Fruit fly (Drosophila melanogaster) whole organism, embryonic: ENCODE measurements around the gene Prp18.

Experiments used
- Adf1 ChIP-seq: fragments of 200-800 bp; sonication (Bioruptor generic); IDR thresholded peaks from 2 replicates; pipeline ENCODE4 v1.3.6; 2022; ENCODE audit warnings: missing biosample characterization, missing genetic modification characterization
- Awh ChIP-seq: fragments of 200-800 bp; sonication (Bioruptor generic); IDR thresholded peaks from 2 replicates; pipeline ENCODE4, ENCODE4 v1.3.6; 2022; ENCODE audit warnings: missing biosample characterization, missing genetic modification characterization
- BtbVII ChIP-seq: fragments of 200-800 bp; sonication (Bioruptor generic); optimal IDR thresholded peaks from 3 replicates; lab custom pipeline; 2017; ENCODE audit warnings: missing biosample characterization, mild to moderate bottlenecking, missing genetic modification characterization
- CG10565 ChIP-seq: fragments of 200-800 bp; sonication (Bioruptor generic); optimal IDR thresholded peaks from 3 replicates; lab custom pipeline; 2016; ENCODE audit warnings: missing biosample characterization, mild to moderate bottlenecking, missing genetic modification characterization
- CG12942 ChIP-seq: fragments of 200-800 bp; sonication (Bioruptor generic); optimal IDR thresholded peaks from 3 replicates; lab custom pipeline; 2016; ENCODE audit warnings: missing biosample characterization, missing genetic modification characterization
- CG17829 ChIP-seq: fragments of 200-800 bp; optimal IDR thresholded peaks from 2 replicates; lab custom pipeline; 2019; ENCODE audit warnings: missing biosample characterization, mild to moderate bottlenecking, missing genetic modification characterization, moderate library complexity
- CG2129 ChIP-seq: fragments of 200-800 bp; sonication (Bioruptor generic); IDR thresholded peaks from 2 replicates; pipeline ENCODE4 v1.3.6; 2022; ENCODE audit warnings: missing biosample characterization, missing genetic modification characterization; ENCODE audit not compliant: partially characterized antibody
- CG30020 ChIP-seq: fragments of 200-800 bp; optimal IDR thresholded peaks from 2 replicates; lab custom pipeline; 2019; ENCODE audit warnings: missing biosample characterization, mild to moderate bottlenecking, missing genetic modification characterization, moderate library complexity
- CG31441 ChIP-seq: fragments of 200-800 bp; sonication (Bioruptor generic); IDR thresholded peaks from 2 replicates; pipeline ENCODE4 v1.3.6; 2022; ENCODE audit warnings: missing biosample characterization, missing genetic modification characterization
- CG3281 ChIP-seq: fragments of 200-800 bp; sonication (Bioruptor generic); optimal IDR thresholded peaks from 3 replicates; lab custom pipeline; 2017; ENCODE audit warnings: missing biosample characterization, mild to moderate bottlenecking, missing genetic modification characterization
- CG3407 ChIP-seq: fragments of 200-800 bp; sonication (Bioruptor generic); optimal IDR thresholded peaks from 2 replicates; lab custom pipeline; 2018; ENCODE audit warnings: missing biosample characterization, mild to moderate bottlenecking, missing genetic modification characterization
- CG4282 ChIP-seq: fragments of 200-800 bp; sonication (Bioruptor generic); optimal IDR thresholded peaks from 2 replicates; lab custom pipeline; 2016; ENCODE audit warnings: missing biosample characterization, missing genetic modification characterization
- CG4854 ChIP-seq: fragments of 200-800 bp; sonication (Bioruptor generic); optimal IDR thresholded peaks from 2 replicates; lab custom pipeline; 2016; ENCODE audit warnings: missing biosample characterization, missing genetic modification characterization, inconsistent platforms
- CG5245 ChIP-seq: fragments of 200-800 bp; sonication (Bioruptor generic); optimal IDR thresholded peaks from 3 replicates; lab custom pipeline; 2016; ENCODE audit warnings: missing biosample characterization, missing genetic modification characterization
- CG6813 ChIP-seq: fragments of 200-800 bp; sonication (Bioruptor generic); optimal IDR thresholded peaks from 2 replicates; lab custom pipeline; 2017; ENCODE audit warnings: missing biosample characterization, missing genetic modification characterization, mild to moderate bottlenecking, moderate library complexity, missing genetic modification reagents
- CG7786 ChIP-seq: fragments of 200-800 bp; sonication (Bioruptor generic); optimal IDR thresholded peaks from 2 replicates; lab custom pipeline; 2016; ENCODE audit warnings: missing biosample characterization, missing genetic modification characterization
- CG8359 ChIP-seq: fragments of 200-800 bp; sonication (Bioruptor generic); optimal IDR thresholded peaks from 2 replicates; lab custom pipeline; 2017; ENCODE audit warnings: missing biosample characterization, mild to moderate bottlenecking, missing genetic modification characterization, borderline replicate concordance
- Dad ChIP-seq: fragments of 200-800 bp; sonication (Bioruptor generic); optimal IDR thresholded peaks from 3 replicates; lab custom pipeline; 2016; ENCODE audit warnings: missing biosample characterization, missing genetic modification characterization
- Doc2 ChIP-seq: fragments of 200-800 bp; sonication (Bioruptor generic); IDR thresholded peaks from 2 replicates; pipeline ENCODE4 v1.3.6; 2022; ENCODE audit warnings: missing biosample characterization, missing genetic modification characterization
- Drgx ChIP-seq: fragments of 200-800 bp; sonication (Bioruptor generic); IDR thresholded peaks from 2 replicates; pipeline ENCODE4 v1.3.6; 2022; ENCODE audit warnings: missing biosample characterization, missing genetic modification characterization
- Hey ChIP-seq: fragments of 200-800 bp; sonication (Bioruptor generic); optimal IDR thresholded peaks from 3 replicates; lab custom pipeline; 2018; ENCODE audit warnings: missing biosample characterization, mild to moderate bottlenecking, missing genetic modification characterization
- Lhr ChIP-seq: fragments of 200-800 bp; sonication (Bioruptor generic); optimal IDR thresholded peaks from 3 replicates; lab custom pipeline; 2017; ENCODE audit warnings: mild to moderate bottlenecking, missing biosample characterization, missing genetic modification reagents, missing genetic modification characterization
- Lim3 ChIP-seq: fragments of 200-800 bp; sonication (Bioruptor generic); IDR thresholded peaks from 2 replicates; pipeline ENCODE4 v1.3.6; 2022; ENCODE audit warnings: missing biosample characterization, missing genetic modification characterization
- Lpt ChIP-seq: fragments of >200 bp; optimal IDR thresholded peaks from 2 replicates; lab custom pipeline; 2018; ENCODE audit warnings: missing biosample characterization, missing genetic modification characterization
- Myb ChIP-seq: fragments of 200-800 bp; sonication (Bioruptor generic); optimal IDR thresholded peaks from 2 replicates; lab custom pipeline; 2016; ENCODE audit warnings: missing biosample characterization, missing genetic modification characterization
- NC2β ChIP-seq: fragments of 200-800 bp; sonication (Bioruptor generic); optimal IDR thresholded peaks from 2 replicates; lab custom pipeline; 2016; ENCODE audit warnings: missing biosample characterization, missing genetic modification characterization
- Ravus ChIP-seq: fragments of 200-800 bp; sonication (Bioruptor generic); IDR thresholded peaks from 2 replicates; pipeline ENCODE4 v1.3.6; 2022; ENCODE audit warnings: missing biosample characterization, missing genetic modification characterization
- Spps ChIP-seq: fragments of 200-800 bp; sonication (Bioruptor generic); optimal IDR thresholded peaks from 2 replicates; lab custom pipeline; 2018; ENCODE audit warnings: missing biosample characterization, mild to moderate bottlenecking, missing genetic modification characterization
- Xbp1 ChIP-seq: fragments of 200-800 bp; sonication (Bioruptor generic); optimal IDR thresholded peaks from 3 replicates; lab custom pipeline; 2016; ENCODE audit warnings: missing biosample characterization, mild to moderate bottlenecking, missing genetic modification characterization
- abd-A ChIP-seq: fragments of 200-800 bp; sonication (Bioruptor generic); optimal IDR thresholded peaks from 3 replicates; lab custom pipeline; 2019; ENCODE audit warnings: missing biosample characterization, mild to moderate bottlenecking, missing genetic modification characterization, moderate library complexity
- al ChIP-seq: fragments of 200-800 bp; sonication (Bioruptor generic); IDR thresholded peaks from 2 replicates; pipeline ENCODE4 v1.3.6; 2022; ENCODE audit warnings: missing biosample characterization, missing genetic modification characterization
- ase ChIP-seq: fragments of 200-800 bp; sonication (Bioruptor generic); IDR thresholded peaks from 3 replicates; pipeline ENCODE4 v1.3.6; 2022; ENCODE audit warnings: missing biosample characterization, missing genetic modification characterization
- bab2 ChIP-seq: fragments of 200-800 bp; sonication (Bioruptor generic); optimal IDR thresholded peaks from 2 replicates; lab custom pipeline; 2016; ENCODE audit warnings: missing biosample characterization, missing genetic modification characterization
- chm ChIP-seq: fragments of 200-800 bp; sonication (Bioruptor generic); IDR thresholded peaks from 2 replicates; pipeline ENCODE4 v1.3.6; 2022; ENCODE audit warnings: missing biosample characterization, missing genetic modification characterization
- chn ChIP-seq: fragments of 200-800 bp; sonication (Bioruptor generic); optimal IDR thresholded peaks from 2 replicates; lab custom pipeline; 2016; ENCODE audit warnings: missing biosample characterization, missing genetic modification characterization
- dmrt99B ChIP-seq: fragments of 200-800 bp; sonication (Bioruptor generic); optimal IDR thresholded peaks from 2 replicates; lab custom pipeline; 2018; ENCODE audit warnings: missing biosample characterization, mild to moderate bottlenecking, missing genetic modification characterization, moderate library complexity
- dpn ChIP-seq, 2 experiments: fragments of 200-800 bp; sonication (Bioruptor generic); optimal IDR thresholded peaks; 3 replicates each; lab custom pipeline; 2016; ENCODE audit warnings: missing biosample characterization in 2 of 2, missing genetic modification characterization in 2 of 2
- her ChIP-seq: fragments of 200-800 bp; sonication (Bioruptor generic); optimal IDR thresholded peaks from 2 replicates; lab custom pipeline; 2016; ENCODE audit warnings: missing biosample characterization, missing genetic modification characterization
- jumu ChIP-seq: fragments of 200-800 bp; sonication (Bioruptor generic); optimal IDR thresholded peaks from 3 replicates; lab custom pipeline; 2016; ENCODE audit warnings: missing biosample characterization, missing genetic modification characterization
- knrl ChIP-seq: fragments of 200-800 bp; sonication (Bioruptor generic); IDR thresholded peaks from 3 replicates; pipeline ENCODE4 v1.3.6; 2022; ENCODE audit warnings: missing biosample characterization, missing genetic modification characterization; ENCODE audit not compliant: partially characterized antibody
- lab ChIP-seq: fragments of 200-800 bp; sonication (Bioruptor generic); optimal IDR thresholded peaks from 3 replicates; lab custom pipeline; 2017; ENCODE audit warnings: missing biosample characterization, missing genetic modification characterization, mild to moderate bottlenecking, moderate library complexity, missing genetic modification reagents
- lilli ChIP-seq: fragments of 200-800 bp; sonication (Bioruptor generic); optimal IDR thresholded peaks from 3 replicates; lab custom pipeline; 2016; ENCODE audit warnings: missing biosample characterization, missing genetic modification characterization
- lov ChIP-seq, 2 experiments: fragments of 200-800 bp in 1 of 2; fragments of >200 bp in 1 of 2; sonication (Bioruptor generic) in 1 of 2; IDR thresholded peaks in 1 of 2; optimal IDR thresholded peaks in 1 of 2; 2 replicates in 1 of 2; 3 replicates in 1 of 2; pipeline versions ENCODE4 v1.3.6 to Lab custom; 2017 to 2022; ENCODE audit warnings: missing biosample characterization in 1 of 2, missing genetic modification characterization in 1 of 2
- oc ChIP-seq: fragments of 200-800 bp; sonication (Bioruptor generic); optimal IDR thresholded peaks from 2 replicates; lab custom pipeline; 2018; ENCODE audit warnings: missing biosample characterization, mild to moderate bottlenecking, missing genetic modification characterization, moderate library complexity
- pb ChIP-seq: fragments of 200-800 bp; sonication (Bioruptor generic); optimal IDR thresholded peaks from 3 replicates; lab custom pipeline; 2016; ENCODE audit warnings: missing biosample characterization, missing genetic modification characterization
- ranshi ChIP-seq: fragments of 200-800 bp; sonication (Bioruptor generic); IDR thresholded peaks from 2 replicates; pipeline ENCODE4 v1.3.6; 2022; ENCODE audit warnings: missing biosample characterization, missing genetic modification characterization
- schlank ChIP-seq: fragments of 200-800 bp; sonication (Bioruptor generic); optimal IDR thresholded peaks from 2 replicates; lab custom pipeline; 2018; ENCODE audit warnings: missing biosample characterization, mild to moderate bottlenecking, missing genetic modification characterization
- sqz ChIP-seq: fragments of 200-800 bp; sonication (Bioruptor generic); optimal IDR thresholded peaks from 3 replicates; lab custom pipeline; 2018; ENCODE audit warnings: missing biosample characterization, mild to moderate bottlenecking, missing genetic modification characterization
- ssp ChIP-seq: fragments of 200-800 bp; sonication (Bioruptor generic); IDR thresholded peaks from 2 replicates; pipeline ENCODE4 v1.3.6; 2022; ENCODE audit warnings: missing biosample characterization, missing genetic modification characterization
- stc ChIP-seq: fragments of 200-800 bp; sonication (Bioruptor generic); IDR thresholded peaks from 2 replicates; pipeline ENCODE4 v1.3.6; 2022; ENCODE audit warnings: missing biosample characterization, missing genetic modification characterization
- unpg ChIP-seq: fragments of 200-800 bp; sonication (Bioruptor generic); optimal IDR thresholded peaks from 3 replicates; lab custom pipeline; 2018; ENCODE audit warnings: missing biosample characterization, mild to moderate bottlenecking, missing genetic modification characterization, moderate library complexity

The Prp18 gene

DNA sequence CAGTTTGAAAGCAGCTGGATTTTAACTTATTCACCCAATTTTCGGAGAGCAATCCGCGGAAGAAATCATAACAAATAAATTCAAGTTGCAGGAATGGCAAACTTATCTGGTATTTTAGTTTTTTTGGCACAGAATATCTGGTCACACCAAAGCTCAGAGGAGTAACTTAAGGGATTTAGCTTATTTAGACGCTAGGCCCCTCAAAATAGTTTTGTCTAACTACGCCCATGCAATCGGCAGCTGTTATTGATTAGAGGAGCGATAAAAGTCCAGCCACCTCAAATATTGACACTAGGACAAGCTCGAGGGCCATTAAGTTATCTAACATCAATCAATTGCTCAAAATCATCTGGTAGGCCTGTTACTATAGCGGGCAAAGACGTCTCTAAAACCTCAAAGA, 2.3 kb downstream of the Prp18 start, which contains the start of the genes GatA and P5cr (continued):
- TF ChIP-seq ase (peak; percentile 54; the same call in 2 of the 3 replicates), CG3281 (GFP tag; lab: Kevin White, UChicago) (peak; percentile 77), ranshi (GFP tag; lab: Robert Waterston, UW) (peak; percentile 80), BtbVII (peak; percentile 64), stc (GFP tag; lab: Robert Waterston, UW) (peak; percentile 75), her (GFP tag; lab: Kevin White, UChicago) (peak; percentile 93), pb (peak; percentile 64), Hey (tag; lab: Kevin White, UChicago) (peak; percentile 58), dpn (GFP tag; optimal IDR thresholded peaks at IDR 0.05; lab: Kevin White, UChicago) (peak; percentile 83 to 92), CG17829 (tag; lab: Kevin White, UChicago) (peak; percentile 49), Xbp1 (GFP tag; lab: Kevin White, UChicago) (peak; percentile 91), Awh (GFP tag; lab: Robert Waterston, UW) (peak; percentile 51; the same call in 1 of the 2 replicates), CG3407 (GFP tag; lab: Kevin White, UChicago) (peak; percentile 10), CG4282 (GFP tag; lab: Kevin White, UChicago) (peak; percentile 70), CG7786 (GFP tag; lab: Kevin White, UChicago) (peak; percentile 90), sqz (GFP tag; lab: Kevin White, UChicago) (no peak), Dad (GFP tag; lab: Kevin White, UChicago) (peak; percentile 87), CG12942 (GFP tag; lab: Kevin White, UChicago) (peak; percentile 85), oc (tag; lab: Kevin White, UChicago) (no peak), chm (GFP tag; lab: Robert Waterston, UW) (peak; percentile 38; the same call in 1 of the 2 replicates), chn (GFP tag; lab: Kevin White, UChicago) (peak; percentile 84), CG6813 (GFP tag; lab: Kevin White, UChicago) (peak; percentile 76), NC2β (peak; percentile 71), CG2129 (no peak), Myb (GFP tag; lab: Kevin White, UChicago) (peak; percentile 85), jumu (GFP tag; lab: Kevin White, UChicago) (peak; percentile 86), schlank (tag; lab: Kevin White, UChicago) (peak; percentile 88), knrl (GFP tag; lab: Robert Waterston, UW) (no peak), Doc2 (GFP tag; lab: Robert Waterston, UW) (no peak), lilli (GFP tag; lab: Kevin White, UChicago) (peak; percentile 97), dmrt99B (no peak), Lpt (no peak), CG4854 (peak; percentile 56), CG31441 (GFP tag; lab: Robert Waterston, UW) (peak; percentile 41; the same call in 1 of the 2 replicates), lab (peak; percentile 93), lov (optimal IDR thresholded peaks at IDR 0.05; lab: Kevin White, UChicago) (no peak), lov (GFP tag; IDR thresholded peaks at IDR 0.05; lab: Robert Waterston, UW) (0 out of 3 replicates have a peak, but pooled peaks have one; percentile 21), unpg (GFP tag; lab: Kevin White, UChicago) (peak; percentile 76), Lim3 (GFP tag; lab: Robert Waterston, UW) (no peak), CG30020 (tag; lab: Kevin White, UChicago) (no peak), CG8359 (GFP tag; lab: Kevin White, UChicago) (no peak), Drgx (GFP tag; lab: Robert Waterston, UW) (peak; percentile 91), Adf1 (GFP tag; lab: Robert Waterston, UW) (peak; percentile 70), Lhr (GFP tag; lab: Kevin White, UChicago) (no peak), CG10565 (GFP tag; lab: Kevin White, UChicago) (no peak), CG5245 (peak; percentile 69), bab2 (GFP tag; lab: Kevin White, UChicago) (peak; percentile 86), Ravus (GFP tag; lab: Robert Waterston, UW) (peak; percentile 34), al (peak; percentile 80), abd-A (tag; lab: Kevin White, UChicago) (no peak), Spps (tag; lab: Kevin White, UChicago) (no peak), ssp (peak; percentile 44)
